Fruit fly (Drosophila melanogaster): ENCODE results near the gene CG11357.

The CG11357 gene

DNA sequence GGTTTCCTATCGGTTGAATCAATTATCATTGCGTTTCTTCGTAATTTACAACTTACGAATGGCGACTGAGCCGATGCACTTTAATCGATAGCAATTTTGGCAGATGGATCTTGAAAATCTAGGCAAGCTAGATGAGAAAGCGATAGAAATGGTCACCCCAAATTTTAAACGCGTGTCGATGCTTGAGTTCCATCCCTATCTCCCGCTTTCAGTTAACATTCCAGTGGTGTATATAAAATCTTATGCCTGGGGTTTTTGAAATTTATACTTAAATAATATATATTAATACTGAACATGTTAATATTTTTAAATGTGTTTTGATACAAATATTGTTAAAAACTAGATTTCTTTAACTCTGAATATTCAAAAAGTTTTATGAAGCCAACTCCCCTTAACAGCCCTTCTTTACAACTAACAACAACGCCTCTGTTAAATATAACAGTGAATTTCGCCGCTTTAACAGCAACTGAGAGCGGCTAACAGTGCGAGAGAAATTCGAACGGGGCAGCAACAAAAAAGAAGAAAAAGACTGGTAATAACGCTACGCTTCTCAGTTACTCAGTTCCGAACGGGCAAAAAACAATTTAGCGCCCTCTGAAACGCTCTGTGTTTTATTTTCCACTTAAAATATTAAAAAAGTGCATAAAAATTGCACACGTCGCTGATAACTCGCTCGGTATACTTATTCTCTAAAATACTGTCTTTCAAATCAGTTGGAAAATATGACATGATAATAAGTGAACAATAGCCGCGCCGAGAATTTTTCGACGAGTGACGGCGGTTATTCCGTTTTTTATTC, at the start of gene CG11357 (continued):
- TF ChIP-seq CG8359 (GFP tag; optimal IDR thresholded peaks at IDR 0.05; ENCODE audit: borderline replicate concordance), result peak; percentile 90
- TF ChIP-seq CG9817 (tag; optimal IDR thresholded peaks at IDR 0.05), result peak; percentile 99
- TF ChIP-seq gcm (GFP tag; optimal IDR thresholded peaks at IDR 0.05), result peak; percentile 99
- TF ChIP-seq HmgZ (tag; optimal IDR thresholded peaks at IDR 0.05), result peak; percentile 98
- peak; percentile 98 for TF ChIP-seq Spps (tag; optimal IDR thresholded peaks at IDR 0.05)
- peak; percentile 86 for TF ChIP-seq CG10274 (GFP tag; optimal IDR thresholded peaks at IDR 0.05)
- TF ChIP-seq fd3F (GFP tag; optimal IDR thresholded peaks at IDR 0.05), result peak; percentile 99
- TF ChIP-seq CG15073 (GFP tag; optimal IDR thresholded peaks at IDR 0.05), result peak; percentile 81
- TF ChIP-seq CG4854 (GFP tag; optimal IDR thresholded peaks at IDR 0.05), result peak; percentile 83
- TF ChIP-seq Awh (GFP tag; IDR thresholded peaks at IDR 0.05), result peak; percentile 99
- peak; percentile 96 for TF ChIP-seq Med (GFP tag)
- peak; percentile 73; the same call in 1 of the 2 replicates for TF ChIP-seq CG42726 (GFP tag; IDR thresholded peaks at IDR 0.05; ENCODE audit: partially characterized antibody)
- peak; percentile 88 for TF ChIP-seq CG30020 (tag; optimal IDR thresholded peaks at IDR 0.05)
- peak; percentile 59 for TF ChIP-seq CG8089 (GFP tag; optimal IDR thresholded peaks at IDR 0.05)
- peak; percentile 70 for TF ChIP-seq hb (GFP tag; IDR thresholded peaks at IDR 0.05; ENCODE audit: partially characterized antibody)
- peak; percentile 76 for TF ChIP-seq CG31365 (tag; optimal IDR thresholded peaks at IDR 0.05)
- peak; percentile 95 for TF ChIP-seq CG6254 (GFP tag; optimal IDR thresholded peaks at IDR 0.05)
- no peak for TF ChIP-seq Hr39 (optimal IDR thresholded peaks at IDR 0.05)
- TF ChIP-seq lola (GFP tag; optimal IDR thresholded peaks at IDR 0.05), result peak in 1 of 3 experiments; percentile 98
- peak; percentile 93 for TF ChIP-seq Doc2 (GFP tag; IDR thresholded peaks at IDR 0.05)
- peak; percentile 64 for TF ChIP-seq NC2α (GFP tag; optimal IDR thresholded peaks at IDR 0.05)
- peak; percentile 84 for TF ChIP-seq wek (GFP tag; optimal IDR thresholded peaks at IDR 0.05)
- peak; percentile 98 for TF ChIP-seq CG15601 (tag; optimal IDR thresholded peaks at IDR 0.05)
- TF ChIP-seq CG13296 (GFP tag; optimal IDR thresholded peaks at IDR 0.05), result peak; percentile 99
- TF ChIP-seq CG7987 (GFP tag; optimal IDR thresholded peaks at IDR 0.05), result peak; percentile 96
- TF ChIP-seq CG14710 (tag; optimal IDR thresholded peaks at IDR 0.05), result peak; percentile 97
- TF ChIP-seq CG3847 (GFP tag; IDR thresholded peaks at IDR 0.05), result peak; percentile 98
- TF ChIP-seq CG15696 (tag; optimal IDR thresholded peaks at IDR 0.05), result peak; percentile 98
- TF ChIP-seq Elba2 (GFP tag; optimal IDR thresholded peaks at IDR 0.05), result peak; percentile 38
- peak; percentile 94 for TF ChIP-seq CG15514 (GFP tag; optimal IDR thresholded peaks at IDR 0.05)
- TF ChIP-seq Asciz (GFP tag; optimal IDR thresholded peaks at IDR 0.05), result peak; percentile 98
- TF ChIP-seq so (GFP tag; IDR thresholded peaks at IDR 0.05), result peak; percentile 98
- TF ChIP-seq Gug (GFP tag; IDR thresholded peaks at IDR 0.05), result peak; percentile 96
- peak; percentile 21 for TF ChIP-seq disco-r (GFP tag; optimal IDR thresholded peaks at IDR 0.05)
- peak; percentile 99 for TF ChIP-seq al (GFP tag; IDR thresholded peaks at IDR 0.05)
- peak; percentile 97 for TF ChIP-seq CG17612 (GFP tag; IDR thresholded peaks at IDR 0.05)
- peak; percentile 93 for TF ChIP-seq CG11560 (tag; IDR thresholded peaks at IDR 0.05)
- peak; percentile 64 for TF ChIP-seq CG1792 (GFP tag; optimal IDR thresholded peaks at IDR 0.05)
- TF ChIP-seq CG11247 (GFP tag; IDR thresholded peaks at IDR 0.05), result peak; percentile 98
- peak; percentile 96 for TF ChIP-seq CG4424 (GFP tag; optimal IDR thresholded peaks at IDR 0.05)
- peak; percentile 98 for TF ChIP-seq sisA (GFP tag; IDR thresholded peaks at IDR 0.05)
- peak; percentile 77 for TF ChIP-seq kni (GFP tag; optimal IDR thresholded peaks at IDR 0.05)
- peak; percentile 98 for TF ChIP-seq CG1233 (GFP tag; optimal IDR thresholded peaks at IDR 0.05)
- peak; percentile 97 for TF ChIP-seq trem (tag; optimal IDR thresholded peaks at IDR 0.05)
- peak; percentile 93 for TF ChIP-seq CG12071 (GFP tag; optimal IDR thresholded peaks at IDR 0.05)
- no peak for TF ChIP-seq Dfd (GFP tag; optimal IDR thresholded peaks at IDR 0.05)
- peak; percentile 98 for TF ChIP-seq odd (GFP tag; optimal IDR thresholded peaks at IDR 0.05)
- TF ChIP-seq CG8290 (GFP tag; optimal IDR thresholded peaks at IDR 0.05), result peak; percentile 90
- peak; percentile 59 to 64 for TF ChIP-seq CG8290 (tag; optimal IDR thresholded peaks at IDR 0.05)

Measured in whole organism, embryonic.